Fruit fly (Drosophila melanogaster) S2 (cell line): Measurements from ENCODE around the gene ems.

ENCODE experiments used
- CG8478 ChIP-seq: fragments of >200 bp; optimal IDR thresholded peaks from 2 replicates; lab custom pipeline; 2018
- CTCF ChIP-seq, 2 experiments: fragments of >200 bp; optimal IDR thresholded peaks; 2 replicates each; lab custom pipeline; 2018

ems gene

dm6 chr3R:13952303-13952702, 50.6 kb downstream of the ems start:
- TF ChIP-seq CG8478 (lab: Kevin White, UChicago) (no peak), CTCF (optimal IDR thresholded peaks at IDR 0.05; lab: Kevin White, UChicago) (no peak)
